Fruit fly (Drosophila melanogaster) whole organism, embryonic: Measurements from ENCODE around the gene Ufd1.

Experiments
- Aef1 ChIP-seq: fragments of 200-800 bp; sonication (Bioruptor generic); IDR thresholded peaks from 3 replicates; pipeline ENCODE4 v1.3.6; 2022; ENCODE audit warnings: missing biosample characterization, missing genetic modification characterization
- Atf3 ChIP-seq: fragments of 200-800 bp; sonication (Bioruptor generic); optimal IDR thresholded peaks from 3 replicates; lab custom pipeline; 2016; ENCODE audit warnings: missing biosample characterization, missing genetic modification characterization
- CG10959 ChIP-seq: fragments of 200-800 bp; sonication (Bioruptor generic); IDR thresholded peaks from 2 replicates; pipeline ENCODE4 v1.3.6; 2022; ENCODE audit warnings: missing biosample characterization, missing genetic modification characterization
- CG11456 ChIP-seq: fragments of 200-800 bp; sonication (Bioruptor generic); IDR thresholded peaks from 3 replicates; pipeline ENCODE4 v1.3.6; 2022; ENCODE audit warnings: missing biosample characterization, missing genetic modification characterization
- CG11560 ChIP-seq: fragments of 200-800 bp; sonication (Bioruptor generic); IDR thresholded peaks from 3 replicates; pipeline ENCODE4 v1.3.6; 2022; ENCODE audit warnings: missing biosample characterization, missing genetic modification characterization
- CG12104 ChIP-seq: fragments of 200-800 bp; sonication (Bioruptor generic); optimal IDR thresholded peaks from 3 replicates; lab custom pipeline; 2016; ENCODE audit warnings: missing biosample characterization, missing genetic modification characterization
- CG12299 ChIP-seq: fragments of 200-800 bp; sonication (Bioruptor generic); optimal IDR thresholded peaks from 2 replicates; lab custom pipeline; 2018; ENCODE audit warnings: missing biosample characterization, mild to moderate bottlenecking, missing genetic modification characterization
- CG12769 ChIP-seq: fragments of 200-800 bp; sonication (Bioruptor generic); optimal IDR thresholded peaks from 2 replicates; lab custom pipeline; 2019; ENCODE audit warnings: missing biosample characterization, mild to moderate bottlenecking, missing genetic modification characterization, moderate library complexity
- CG15011 ChIP-seq: fragments of 200-800 bp; sonication (Bioruptor generic); optimal IDR thresholded peaks from 3 replicates; lab custom pipeline; 2018; ENCODE audit warnings: missing biosample characterization, mild to moderate bottlenecking, missing genetic modification characterization
- CG17568 ChIP-seq: fragments of 200-800 bp; sonication (Bioruptor generic); optimal IDR thresholded peaks from 2 replicates; lab custom pipeline; 2018; ENCODE audit warnings: missing biosample characterization, mild to moderate bottlenecking, missing genetic modification characterization, moderate library complexity
- CG17802 ChIP-seq: fragments of 200-800 bp; sonication (Bioruptor generic); optimal IDR thresholded peaks from 2 replicates; lab custom pipeline; 2018; ENCODE audit warnings: missing biosample characterization, mild to moderate bottlenecking, missing genetic modification characterization, moderate library complexity
- CG17912 ChIP-seq: fragments of 200-800 bp; sonication (Bioruptor generic); optimal IDR thresholded peaks from 2 replicates; lab custom pipeline; 2018; ENCODE audit warnings: missing biosample characterization, mild to moderate bottlenecking, missing genetic modification characterization
- CG18764 ChIP-seq: fragments of 200-800 bp; sonication (Bioruptor generic); optimal IDR thresholded peaks from 3 replicates; lab custom pipeline; 2016; ENCODE audit warnings: missing biosample characterization, missing genetic modification characterization
- CG30020 ChIP-seq: fragments of 200-800 bp; optimal IDR thresholded peaks from 2 replicates; lab custom pipeline; 2019; ENCODE audit warnings: missing biosample characterization, mild to moderate bottlenecking, missing genetic modification characterization, moderate library complexity
- CG32532 ChIP-seq: fragments of 200-800 bp; sonication (Bioruptor generic); IDR thresholded peaks from 2 replicates; pipeline ENCODE4 v1.3.6; 2022; ENCODE audit warnings: missing biosample characterization, missing genetic modification characterization
- CG3995 ChIP-seq: fragments of 200-800 bp; sonication (Bioruptor generic); optimal IDR thresholded peaks from 3 replicates; lab custom pipeline; 2016; ENCODE audit warnings: missing biosample characterization, missing genetic modification characterization
- CG5245 ChIP-seq: fragments of 200-800 bp; sonication (Bioruptor generic); optimal IDR thresholded peaks from 3 replicates; lab custom pipeline; 2016; ENCODE audit warnings: missing biosample characterization, missing genetic modification characterization
- CG7556 ChIP-seq: fragments of 200-800 bp; sonication (Bioruptor generic); optimal IDR thresholded peaks from 2 replicates; lab custom pipeline; 2017; ENCODE audit warnings: missing biosample characterization, mild to moderate bottlenecking, missing genetic modification characterization
- CG7963 ChIP-seq: fragments of 200-800 bp; sonication (Bioruptor generic); IDR thresholded peaks from 3 replicates; pipeline ENCODE4 v1.3.6; 2022; ENCODE audit warnings: missing biosample characterization, missing genetic modification characterization; ENCODE audit not compliant: partially characterized antibody
- CG9797 ChIP-seq: fragments of 200-800 bp; sonication (Bioruptor generic); optimal IDR thresholded peaks from 3 replicates; lab custom pipeline; 2018; ENCODE audit warnings: missing biosample characterization, mild to moderate bottlenecking, missing genetic modification characterization
- CG9932 ChIP-seq: fragments of 200-800 bp; sonication (Bioruptor generic); IDR thresholded peaks from 2 replicates; pipeline ENCODE4 v1.3.6; 2022; ENCODE audit warnings: missing biosample characterization, missing genetic modification characterization
- Dp ChIP-seq: fragments of 200-800 bp; sonication (Bioruptor generic); optimal IDR thresholded peaks from 2 replicates; lab custom pipeline; 2018; ENCODE audit warnings: missing biosample characterization, mild to moderate bottlenecking, missing genetic modification characterization, moderate library complexity
- Eip74EF ChIP-seq, 2 experiments: fragments of 200-800 bp in 1 of 2; fragments of >200 bp in 1 of 2; sonication (Bioruptor generic) in 1 of 2; optimal IDR thresholded peaks; 2 replicates each; lab custom pipeline; 2017 to 2019; ENCODE audit warnings: missing biosample characterization in 2 of 2, missing genetic modification characterization in 2 of 2, mild to moderate bottlenecking in 1 of 2, moderate library complexity in 1 of 2
- Kr ChIP-seq: fragments of 200-800 bp; sonication (Bioruptor generic); optimal IDR thresholded peaks from 2 replicates; lab custom pipeline; 2017; ENCODE audit warnings: missing biosample characterization, mild to moderate bottlenecking, missing genetic modification characterization
- Max ChIP-seq: fragments of 200-800 bp; sonication (Bioruptor generic); optimal IDR thresholded peaks from 2 replicates; lab custom pipeline; 2016; ENCODE audit warnings: missing biosample characterization, mild to moderate bottlenecking, missing genetic modification characterization
- Meics ChIP-seq: fragments of 200-800 bp; sonication (Bioruptor generic); optimal IDR thresholded peaks from 2 replicates; lab custom pipeline; 2017; ENCODE audit warnings: missing biosample characterization, mild to moderate bottlenecking, missing genetic modification characterization
- Poxn ChIP-seq: fragments of 200-800 bp; sonication (Bioruptor generic); IDR thresholded peaks from 2 replicates; pipeline ENCODE4 v1.3.6; 2022; ENCODE audit warnings: missing biosample characterization, missing genetic modification characterization
- Sox100B ChIP-seq: fragments of 200-800 bp; sonication (Bioruptor generic); optimal IDR thresholded peaks from 3 replicates; lab custom pipeline; 2018; ENCODE audit warnings: missing biosample characterization, mild to moderate bottlenecking, missing genetic modification characterization
- ara ChIP-seq: fragments of 200-800 bp; sonication (Bioruptor generic); IDR thresholded peaks from 2 replicates; pipeline ENCODE4 v1.3.6; 2022; ENCODE audit warnings: missing biosample characterization, missing genetic modification characterization
- bcd ChIP-seq: fragments of 200-800 bp; sonication (Bioruptor generic); optimal IDR thresholded peaks from 2 replicates; lab custom pipeline; 2017; ENCODE audit warnings: missing biosample characterization, mild to moderate bottlenecking, missing genetic modification characterization
- cas ChIP-seq: fragments of 200-800 bp; sonication (Bioruptor generic); IDR thresholded peaks from 2 replicates; pipeline ENCODE4 v1.3.6; 2022; ENCODE audit warnings: missing biosample characterization, missing genetic modification characterization
- caup ChIP-seq: fragments of 200-800 bp; sonication (Bioruptor generic); optimal IDR thresholded peaks from 3 replicates; lab custom pipeline; 2017; ENCODE audit warnings: missing biosample characterization, mild to moderate bottlenecking, missing genetic modification characterization, moderate library complexity; ENCODE audit not compliant: severe bottlenecking
- corto ChIP-seq: fragments of 200-800 bp; sonication (Bioruptor generic); optimal IDR thresholded peaks from 2 replicates; lab custom pipeline; 2016; ENCODE audit warnings: missing biosample characterization, mild to moderate bottlenecking, missing genetic modification characterization, moderate library complexity
- crp ChIP-seq, 2 experiments: fragments of 200-800 bp; sonication (Bioruptor generic); optimal IDR thresholded peaks; 2 replicates in 1 of 2; 3 replicates in 1 of 2; lab custom pipeline; 2017; ENCODE audit warnings: missing biosample characterization in 2 of 2, missing genetic modification characterization in 2 of 2, mild to moderate bottlenecking in 1 of 2, moderate library complexity in 1 of 2
- danr ChIP-seq: fragments of 200-800 bp; sonication (Bioruptor generic); IDR thresholded peaks from 2 replicates; pipeline ENCODE4 v1.3.6; 2022; ENCODE audit warnings: missing biosample characterization, missing genetic modification characterization
- ewg ChIP-seq: fragments of 200-800 bp; sonication (Bioruptor generic); optimal IDR thresholded peaks from 3 replicates; lab custom pipeline; 2017; ENCODE audit warnings: mild to moderate bottlenecking, missing biosample characterization, missing genetic modification reagents, missing genetic modification characterization
- h ChIP-seq: fragments of >200 bp; optimal IDR thresholded peaks from 2 replicates; lab custom pipeline; 2017
- her ChIP-seq: fragments of 200-800 bp; sonication (Bioruptor generic); optimal IDR thresholded peaks from 2 replicates; lab custom pipeline; 2016; ENCODE audit warnings: missing biosample characterization, missing genetic modification characterization
- knrl ChIP-seq: fragments of 200-800 bp; sonication (Bioruptor generic); IDR thresholded peaks from 3 replicates; pipeline ENCODE4 v1.3.6; 2022; ENCODE audit warnings: missing biosample characterization, missing genetic modification characterization; ENCODE audit not compliant: partially characterized antibody
- lilli ChIP-seq: fragments of 200-800 bp; sonication (Bioruptor generic); optimal IDR thresholded peaks from 3 replicates; lab custom pipeline; 2016; ENCODE audit warnings: missing biosample characterization, missing genetic modification characterization
- lmd ChIP-seq: fragments of 200-800 bp; sonication (Bioruptor generic); IDR thresholded peaks from 2 replicates; pipeline ENCODE4 v1.3.6; 2022; ENCODE audit warnings: missing biosample characterization, missing genetic modification characterization
- mirr ChIP-seq: fragments of 200-800 bp; sonication (Bioruptor generic); optimal IDR thresholded peaks from 3 replicates; lab custom pipeline; 2018; ENCODE audit warnings: missing biosample characterization, mild to moderate bottlenecking, missing genetic modification characterization
- nau ChIP-seq: fragments of 200-800 bp; sonication (Bioruptor generic); optimal IDR thresholded peaks from 3 replicates; lab custom pipeline; 2017; ENCODE audit warnings: missing biosample characterization, mild to moderate bottlenecking, missing genetic modification characterization, missing genetic modification reagents
- nerfin-2 ChIP-seq: fragments of 200-800 bp; sonication (Bioruptor generic); IDR thresholded peaks from 2 replicates; pipeline ENCODE4 v1.3.6; 2022; ENCODE audit warnings: missing biosample characterization, missing genetic modification characterization; ENCODE audit not compliant: partially characterized antibody
- onecut ChIP-seq: fragments of 200-800 bp; sonication (Bioruptor generic); IDR thresholded peaks from 2 replicates; pipeline ENCODE4 v1.3.6; 2022; ENCODE audit warnings: missing biosample characterization, missing genetic modification characterization
- peb ChIP-seq: fragments of 200-800 bp; sonication (Bioruptor generic); IDR thresholded peaks from 2 replicates; pipeline ENCODE4 v1.3.6; 2022; ENCODE audit warnings: missing biosample characterization, missing genetic modification characterization
- psq ChIP-seq: fragments of 200-800 bp; sonication (Bioruptor generic); optimal IDR thresholded peaks from 2 replicates; lab custom pipeline; 2017; ENCODE audit warnings: missing biosample characterization, missing genetic modification characterization
- seq ChIP-seq: fragments of 200-800 bp; sonication (Bioruptor generic); IDR thresholded peaks from 2 replicates; pipeline ENCODE4 v1.3.6; 2022; ENCODE audit warnings: missing biosample characterization, missing genetic modification characterization
- sob ChIP-seq: fragments of 200-800 bp; sonication (Bioruptor generic); IDR thresholded peaks from 2 replicates; pipeline ENCODE4 v1.3.6; 2022; ENCODE audit warnings: missing biosample characterization, missing genetic modification characterization
- vnd ChIP-seq: fragments of 200-800 bp; sonication (Bioruptor generic); IDR thresholded peaks from 3 replicates; pipeline ENCODE4 v1.3.6; 2022; ENCODE audit warnings: missing biosample characterization, missing genetic modification characterization; ENCODE audit not compliant: partially characterized antibody
- z ChIP-seq: fragments of 200-800 bp; sonication (Bioruptor generic); IDR thresholded peaks from 3 replicates; pipeline ENCODE4 v1.3.6; 2022; ENCODE audit warnings: missing biosample characterization, missing genetic modification characterization

Gene Ufd1

dm6 chr3L:11120419-11120958 is 2.5 kb downstream of the Ufd1 start, which contains the start of the genes FoxK and mRpL2 (continued):
- no peak for TF ChIP-seq lilli (GFP tag; lab: Kevin White, UChicago)
- no peak for TF ChIP-seq Atf3 (GFP tag; lab: Kevin White, UChicago)
- TF ChIP-seq CG3995 = no peak
- no peak for TF ChIP-seq CG17568 (GFP tag; lab: Kevin White, UChicago)
- no peak for TF ChIP-seq CG7556
- TF ChIP-seq Max = peak; percentile 82
- no peak for TF ChIP-seq her
- TF ChIP-seq CG9932 = no peak
- TF ChIP-seq Aef1 = no peak
- TF ChIP-seq CG17802 = no peak
- TF ChIP-seq knrl (GFP tag; lab: Robert Waterston, UW) = 0 out of 3 replicates have a peak, but pooled peaks have one; percentile 27
- no peak for TF ChIP-seq sob (GFP tag; lab: Robert Waterston, UW)
- TF ChIP-seq CG12769 (tag; lab: Kevin White, UChicago) = peak; percentile 10
- TF ChIP-seq CG11456 (GFP tag; lab: Robert Waterston, UW) = no peak
- no peak for TF ChIP-seq vnd
- TF ChIP-seq caup (GFP tag; lab: Kevin White, UChicago) = peak; percentile 6
- TF ChIP-seq CG17912 (GFP tag; lab: Kevin White, UChicago) = peak; percentile 26
- peak; percentile 70 to 97 for TF ChIP-seq crp (GFP tag; optimal IDR thresholded peaks at IDR 0.05; lab: Kevin White, UChicago)
- no peak for TF ChIP-seq CG18764 (GFP tag; lab: Kevin White, UChicago)
- TF ChIP-seq CG12299 (tag; lab: Kevin White, UChicago) = no peak
- TF ChIP-seq bcd (GFP tag; lab: Kevin White, UChicago) = no peak
- no peak for TF ChIP-seq CG5245
- no peak for TF ChIP-seq psq
- no peak for TF ChIP-seq corto (GFP tag; lab: Kevin White, UChicago)
- no peak for TF ChIP-seq h (lab: Kevin White, UChicago)
- peak; percentile 89 for TF ChIP-seq ewg (GFP tag; lab: Kevin White, UChicago)
- no peak for TF ChIP-seq lmd (GFP tag; lab: Robert Waterston, UW)
- no peak for TF ChIP-seq Sox100B
- TF ChIP-seq onecut = peak; percentile 25; the same call in 1 of the 2 replicates
- TF ChIP-seq Dp (GFP tag; lab: Kevin White, UChicago) = peak; percentile 51
- TF ChIP-seq Kr (GFP tag; lab: Kevin White, UChicago) = no peak
- no peak for TF ChIP-seq Meics (GFP tag; lab: Kevin White, UChicago)
- peak; percentile 54 for TF ChIP-seq CG9797 (GFP tag; lab: Kevin White, UChicago)
- TF ChIP-seq ara (GFP tag; lab: Robert Waterston, UW) = no peak
- no peak for TF ChIP-seq nerfin-2
- no peak for TF ChIP-seq seq (GFP tag; lab: Robert Waterston, UW)
- no peak for TF ChIP-seq CG11560 (tag; lab: Robert Waterston, UW)
- TF ChIP-seq CG7963 = no peak
- TF ChIP-seq danr (GFP tag; lab: Robert Waterston, UW) = no peak
- TF ChIP-seq CG32532 (GFP tag; lab: Robert Waterston, UW) = no peak
- TF ChIP-seq mirr = no peak
- no peak for TF ChIP-seq z
- no peak for TF ChIP-seq CG10959 (GFP tag; lab: Robert Waterston, UW)
- peak; percentile 29 for TF ChIP-seq CG30020
- TF ChIP-seq CG15011 (GFP tag; lab: Kevin White, UChicago) = no peak
- TF ChIP-seq Poxn (GFP tag; lab: Robert Waterston, UW) = no peak
- TF ChIP-seq cas (GFP tag; lab: Robert Waterston, UW) = no peak
- TF ChIP-seq CG12104 (GFP tag; lab: Kevin White, UChicago) = no peak
- TF ChIP-seq peb = no peak
- TF ChIP-seq nau = no peak
- TF ChIP-seq Eip74EF (GFP tag; optimal IDR thresholded peaks at IDR 0.05; lab: Kevin White, UChicago) = no peak
